Fruit fly (Drosophila melanogaster): ENCODE results near the gene Gcat.

Gene Gcat

DNA sequence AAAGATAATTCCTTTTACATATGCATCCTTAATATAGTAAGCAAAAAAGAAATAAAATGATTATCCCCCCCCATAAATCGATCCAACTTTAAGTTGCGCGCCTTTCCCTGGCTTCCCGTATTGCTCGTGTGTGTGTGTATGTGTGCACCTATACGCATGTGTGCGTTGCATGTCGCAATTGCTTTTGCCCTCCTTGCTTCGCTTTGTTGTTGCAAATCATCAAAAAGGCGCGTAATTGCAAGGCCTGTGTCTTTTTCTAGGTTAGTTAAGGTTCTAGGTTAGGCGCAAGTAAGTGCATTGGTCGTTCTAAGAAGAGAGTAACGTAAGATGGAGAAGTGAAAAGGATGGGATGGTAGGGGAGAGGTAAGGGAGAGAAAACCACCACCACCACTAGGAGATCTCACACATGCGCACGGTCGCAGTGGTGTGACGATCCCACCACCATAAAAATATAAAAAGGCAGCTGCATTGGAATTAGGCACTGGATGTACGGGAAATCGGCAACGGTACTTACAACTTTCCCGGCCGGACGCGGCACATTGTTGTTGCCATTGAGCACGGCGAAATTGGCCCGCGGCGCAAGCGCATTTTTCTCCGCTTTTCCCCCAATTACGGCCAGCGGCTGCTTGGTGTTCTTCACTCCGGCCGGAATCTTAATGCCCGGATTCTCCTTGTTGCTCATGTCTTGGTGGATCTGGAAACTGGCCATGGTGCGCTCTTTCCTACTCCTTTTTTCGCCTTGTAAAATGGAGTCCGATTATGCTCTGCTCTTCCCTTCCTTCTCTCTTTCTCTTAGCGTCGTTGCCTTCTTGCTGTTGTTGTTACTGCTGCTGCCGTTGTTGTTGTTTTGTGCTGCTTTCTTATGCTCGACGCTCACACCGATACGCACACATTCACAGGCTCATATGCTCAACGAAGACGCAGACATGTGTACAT, 32.0 kb upstream of the Gcat start:
- TF ChIP-seq usp (GFP tag; optimal IDR thresholded peaks at IDR 0.05) = no peak
- no peak for TF ChIP-seq Rel (GFP tag; optimal IDR thresholded peaks at IDR 0.05)
- no peak for TF ChIP-seq Rel (tag; optimal IDR thresholded peaks at IDR 0.05)
- TF ChIP-seq sage (GFP tag; optimal IDR thresholded peaks at IDR 0.05) = no peak
- no peak for TF ChIP-seq lola (GFP tag; optimal IDR thresholded peaks at IDR 0.05)
- TF ChIP-seq Hr78 (GFP tag; optimal IDR thresholded peaks at IDR 0.05) = no peak
- TF ChIP-seq pan (optimal IDR thresholded peaks at IDR 0.05) = no peak
- TF ChIP-seq Hnf4 (GFP tag; optimal IDR thresholded peaks at IDR 0.05) = no peak
- no peak for TF ChIP-seq jim (GFP tag; optimal IDR thresholded peaks at IDR 0.05)
- no peak for TF ChIP-seq tai (GFP tag; optimal IDR thresholded peaks at IDR 0.05)
- no peak for TF ChIP-seq Sp1 (GFP tag; optimal IDR thresholded peaks at IDR 0.05)
- no peak for TF ChIP-seq Myc (optimal IDR thresholded peaks at IDR 0.05)
- no peak for TF ChIP-seq Mio (GFP tag; optimal IDR thresholded peaks at IDR 0.05)
- no peak for TF ChIP-seq ey (GFP tag; optimal IDR thresholded peaks at IDR 0.05)
- TF ChIP-seq Vsx2 (GFP tag; optimal IDR thresholded peaks at IDR 0.05; ENCODE audit: partially characterized antibody) = no peak
- TF ChIP-seq Dif (GFP tag; optimal IDR thresholded peaks at IDR 0.05; ENCODE audit: partially characterized antibody) = no peak

DNA sequence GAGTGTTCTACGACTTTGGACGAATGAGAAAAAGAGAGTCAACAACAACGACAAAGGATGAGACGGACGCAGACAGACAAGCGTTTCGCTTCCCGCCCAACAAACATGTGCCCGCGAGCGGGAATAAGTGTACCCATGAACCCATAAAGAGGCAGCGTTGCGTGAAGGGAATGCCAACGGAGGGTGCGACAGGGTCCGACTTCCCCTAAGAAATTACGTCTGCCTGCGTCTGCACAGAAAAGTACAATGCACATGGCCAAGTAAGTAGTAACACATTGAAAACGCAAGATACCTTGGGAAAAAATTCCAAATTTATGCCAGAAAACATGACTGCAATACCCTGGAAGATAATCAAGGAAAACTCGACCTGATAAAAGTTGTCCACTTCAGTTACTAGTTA, 30.5 kb upstream of the Gcat start:
- no peak for TF ChIP-seq HLH106 (tag; optimal IDR thresholded peaks at IDR 0.05)
- no peak for TF ChIP-seq woc (GFP tag; optimal IDR thresholded peaks at IDR 0.05)
- TF ChIP-seq fru (GFP tag; optimal IDR thresholded peaks at IDR 0.05) = no peak
- TF ChIP-seq ey (GFP tag; optimal IDR thresholded peaks at IDR 0.05) = no peak
- TF ChIP-seq pan (optimal IDR thresholded peaks at IDR 0.05) = no peak
- TF ChIP-seq Hr83 (GFP tag; optimal IDR thresholded peaks at IDR 0.05; ENCODE audit: poor library complexity, severe bottlenecking) = no peak
- no peak for TF ChIP-seq Sp1 (GFP tag; optimal IDR thresholded peaks at IDR 0.05)

DNA sequence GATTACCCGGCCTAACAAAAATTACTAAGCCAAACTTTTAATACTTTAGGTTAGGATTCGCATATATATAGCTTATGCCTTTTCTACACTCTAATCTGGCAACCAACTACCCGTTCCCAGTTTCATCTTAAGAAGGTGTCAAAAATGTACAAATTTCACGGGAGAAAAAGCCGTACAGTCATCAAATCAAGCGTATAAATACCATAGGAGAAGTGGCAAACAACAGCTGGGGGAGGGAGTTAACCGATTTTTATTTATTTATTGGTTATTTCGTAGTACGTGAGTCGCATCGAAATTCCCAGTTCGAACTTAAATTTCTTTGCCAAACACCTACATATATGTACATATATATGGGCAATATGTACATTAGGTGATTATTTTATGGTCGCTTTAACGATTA, 28.1 kb upstream of the Gcat start, which contains the start of gene CG7264:
Gene CG7264 (plus strand): TSS at position 301 of the 400 bp plus-strand sequence.
- TF ChIP-seq sage (GFP tag; optimal IDR thresholded peaks at IDR 0.05) (no peak), sv (GFP tag; optimal IDR thresholded peaks at IDR 0.05) (no peak), tai (GFP tag; optimal IDR thresholded peaks at IDR 0.05) (no peak), Hr83 (GFP tag; optimal IDR thresholded peaks at IDR 0.05; ENCODE audit: poor library complexity, severe bottlenecking) (no peak), br (GFP tag; optimal IDR thresholded peaks at IDR 0.05) (no peak), lola (GFP tag; optimal IDR thresholded peaks at IDR 0.05) (no peak), Sp1 (GFP tag; optimal IDR thresholded peaks at IDR 0.05) (no peak), Hr78 (GFP tag; optimal IDR thresholded peaks at IDR 0.05) (no peak), OdsH (GFP tag; optimal IDR thresholded peaks at IDR 0.05) (no peak), dsf (GFP tag; optimal IDR thresholded peaks at IDR 0.05; ENCODE audit: borderline replicate concordance) (no peak), brk (GFP tag; optimal IDR thresholded peaks at IDR 0.05) (no peak), Jra (GFP tag; optimal IDR thresholded peaks at IDR 0.05) (no peak), Dfd (GFP tag; optimal IDR thresholded peaks at IDR 0.05) (no peak), dl (GFP tag; optimal IDR thresholded peaks at IDR 0.05; ENCODE audit: insufficient read depth in 1 of 2, partially characterized antibody in 2 of 2) (no peak)

DNA sequence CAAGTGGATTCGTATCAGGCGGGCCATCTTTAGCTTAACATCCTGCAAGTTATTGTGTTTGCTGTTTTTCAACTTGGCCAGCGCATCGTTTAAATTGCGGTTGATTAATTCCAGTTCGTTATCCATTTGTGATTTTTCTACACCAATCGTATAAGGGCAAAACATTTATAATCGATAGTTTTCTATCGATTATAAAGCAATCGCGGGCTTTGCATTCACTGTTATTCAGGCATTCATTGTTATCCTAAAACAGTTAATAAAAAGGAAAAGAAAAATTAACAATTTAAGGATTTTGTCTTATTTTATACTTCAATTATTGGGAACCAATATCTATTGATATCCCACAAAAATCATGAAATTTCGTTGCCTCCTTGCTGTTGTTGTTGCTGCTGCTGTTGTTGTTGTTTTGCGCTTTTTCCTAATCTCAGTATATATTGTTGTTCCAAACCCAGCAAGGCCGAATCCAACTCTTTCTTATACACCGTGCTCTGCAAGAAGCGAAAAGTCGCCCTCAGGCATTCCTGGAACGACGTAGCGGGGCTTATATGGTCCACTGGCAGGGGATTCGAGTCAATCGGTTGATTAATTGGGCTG, 25.0 kb upstream of the Gcat start, which contains the start of gene CG32095:
Gene CG32095 (minus strand): TSS at position 173 of the 594 bp plus-strand sequence.
- TF ChIP-seq rgr (GFP tag; optimal IDR thresholded peaks at IDR 0.05) = peak; percentile 11
- no peak for TF ChIP-seq Rel (GFP tag; optimal IDR thresholded peaks at IDR 0.05)
- TF ChIP-seq Rel (tag; optimal IDR thresholded peaks at IDR 0.05) = peak; percentile 12
- TF ChIP-seq woc (GFP tag; optimal IDR thresholded peaks at IDR 0.05) = no peak
- TF ChIP-seq N (GFP tag; optimal IDR thresholded peaks at IDR 0.05) = no peak
- TF ChIP-seq Hr83 (GFP tag; optimal IDR thresholded peaks at IDR 0.05; ENCODE audit: poor library complexity, severe bottlenecking) = no peak
- no peak for TF ChIP-seq dsf (GFP tag; optimal IDR thresholded peaks at IDR 0.05; ENCODE audit: borderline replicate concordance)
- no peak for TF ChIP-seq jim (GFP tag; optimal IDR thresholded peaks at IDR 0.05)
- TF ChIP-seq foxo (GFP tag; optimal IDR thresholded peaks at IDR 0.05) = no peak

Data from whole organism, wandering third instar larva.